Worm (Caenorhabditis elegans): ENCODE results near the gene cla-1.
A peak's percentile ranks its signal among the peaks of the same experiment; 100 is the strongest.

DNA sequence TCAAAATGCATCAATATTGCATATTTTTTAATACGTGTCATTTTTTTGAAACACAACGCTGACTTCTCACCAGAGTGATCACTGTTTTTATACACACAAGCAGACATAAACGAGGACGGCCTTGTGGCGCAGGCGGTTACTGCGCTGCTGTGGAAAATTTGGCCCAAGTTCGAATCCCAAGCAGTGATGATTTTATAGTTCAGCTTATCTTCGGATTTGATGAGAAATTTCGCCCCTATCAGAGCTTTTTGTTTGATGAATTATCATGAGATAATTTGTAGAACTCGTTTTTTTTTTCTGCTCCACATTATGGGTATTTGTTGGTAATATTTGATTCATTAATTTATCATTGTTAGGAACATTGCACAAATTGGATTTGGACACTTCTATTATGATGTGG is 14.8 kb upstream of the cla-1 start:
- TF ChIP-seq nhr-237 (tag; optimal IDR thresholded peaks at IDR 0.05) (no peak), nhr-11 (tag; optimal IDR thresholded peaks at IDR 0.05) (no peak), nhr-25 (tag; optimal IDR thresholded peaks at IDR 0.05) (peak; percentile 59), snpc-4 (tag; optimal IDR thresholded peaks at IDR 0.05) (no peak), egl-27 (tag; optimal IDR thresholded peaks at IDR 0.05) (peak; percentile 62), ztf-11 (tag; optimal IDR thresholded peaks at IDR 0.05) (no peak), unc-55 (GFP tag; optimal IDR thresholded peaks at IDR 0.05) (peak; percentile 78), dmd-4 (tag; optimal IDR thresholded peaks at IDR 0.05) (no peak), sma-3 (GFP tag; optimal IDR thresholded peaks at IDR 0.05) (peak; percentile 77), aly-2 (tag; optimal IDR thresholded peaks at IDR 0.05) (no peak), nhr-77 (tag; optimal IDR thresholded peaks at IDR 0.05) (no peak), peb-1 (tag; optimal IDR thresholded peaks at IDR 0.05) (no peak)
